Worm (Caenorhabditis elegans) whole organism, L2 larva: ENCODE data around the gene F43G6.4.

Experiments
- F13H6.1 ChIP-seq: sonication (generic microtip); optimal IDR thresholded peaks from 2 replicates; lab custom pipeline; 2016; ENCODE audit warnings: missing genetic modification characterization, missing compliant biosample characterization
- ZK546.5 ChIP-seq: sonication (generic microtip); optimal IDR thresholded peaks from 2 replicates; lab custom pipeline; 2017; ENCODE audit warnings: missing biosample characterization, missing genetic modification characterization
- aly-2 ChIP-seq: fragments of 150-350 bp; optimal IDR thresholded peaks from 2 replicates; lab custom pipeline; 2014; ENCODE audit warnings: missing biosample characterization, missing genetic modification characterization
- elt-1 ChIP-seq: fragments of 150-350 bp; optimal IDR thresholded peaks from 2 replicates; lab custom pipeline; 2014; ENCODE audit warnings: missing biosample characterization, missing genetic modification characterization
- fos-1 ChIP-seq: fragments of 150-350 bp; optimal IDR thresholded peaks from 2 replicates; lab custom pipeline; 2014; ENCODE audit warnings: missing biosample characterization, missing genetic modification characterization
- lin-13 ChIP-seq: fragments of 150-350 bp; optimal IDR thresholded peaks from 2 replicates; lab custom pipeline; 2014; ENCODE audit warnings: missing biosample characterization, missing genetic modification reagents, missing genetic modification characterization
- lsy-2 ChIP-seq, 2 experiments: fragments of 150-350 bp in 1 of 2; sonication (generic microtip) in 1 of 2; optimal IDR thresholded peaks; 2 replicates each; lab custom pipeline; 2014 to 2017; ENCODE audit warnings: missing biosample characterization in 2 of 2, missing genetic modification characterization in 2 of 2
- nhr-10 ChIP-seq: sonication (generic microtip); optimal IDR thresholded peaks from 2 replicates; lab custom pipeline; 2017; ENCODE audit warnings: missing biosample characterization, missing genetic modification characterization
- nhr-12 ChIP-seq: fragments of 150-350 bp; optimal IDR thresholded peaks from 2 replicates; lab custom pipeline; 2014; ENCODE audit warnings: missing biosample characterization, missing genetic modification characterization
- nhr-25 ChIP-seq: fragments of 150-350 bp; sonication (generic microtip); optimal IDR thresholded peaks from 3 replicates; lab custom pipeline; 2014; ENCODE audit warnings: missing biosample characterization, missing genetic modification characterization
- skn-1 ChIP-seq: sonication (generic microtip); optimal IDR thresholded peaks from 2 replicates; lab custom pipeline; 2017; ENCODE audit warnings: missing biosample characterization, missing genetic modification characterization
- snpc-4 ChIP-seq: fragments of 150-350 bp; optimal IDR thresholded peaks from 2 replicates; lab custom pipeline; 2014; ENCODE audit warnings: missing biosample characterization, missing genetic modification characterization
- unc-62 ChIP-seq: fragments of 150-350 bp; optimal IDR thresholded peaks from 2 replicates; lab custom pipeline; 2014; ENCODE audit warnings: missing biosample characterization, missing genetic modification reagents, missing genetic modification characterization
- ztf-11 ChIP-seq: sonication (generic microtip); optimal IDR thresholded peaks from 2 replicates; lab custom pipeline; 2017; ENCODE audit warnings: missing biosample characterization, missing genetic modification characterization

- TF ChIP-seq nhr-10 (tag; lab: Kevin White, UChicago) (no peak), unc-62 (GFP tag; lab: Kevin White, UChicago) (no peak), ztf-11 (tag; lab: Kevin White, UChicago) (no peak), nhr-12 (tag; lab: Kevin White, UChicago) (no peak), snpc-4 (tag; lab: Kevin White, UChicago) (no peak), elt-1 (tag; lab: Kevin White, UChicago) (no peak), ZK546.5 (tag; lab: Kevin White, UChicago) (no peak), nhr-25 (tag; lab: Kevin White, UChicago) (no peak), lsy-2 (tag; optimal IDR thresholded peaks at IDR 0.05; lab: Kevin White, UChicago) (no peak), fos-1 (tag; lab: Kevin White, UChicago) (no peak), aly-2 (no peak), F13H6.1 (tag; lab: Kevin White, UChicago) (no peak), lin-13 (GFP tag; lab: Kevin White, UChicago) (no peak), skn-1 (no peak)
Measured at ce11 chrII:11811241-11811640, 20.7 kb downstream of the F43G6.4 start.
